Fruit fly (Drosophila melanogaster): ENCODE measurements around the gene Or71a.

Or71a gene

dm6 chr3L:15078347-15078746, at the start of gene Or71a:
Gene Or71a, minus strand, starts transcription at chr3L:15078447.
- TF ChIP-seq maf-S (GFP tag; optimal IDR thresholded peaks at IDR 0.05), result no peak
- no peak for TF ChIP-seq BEAF-32 (GFP tag; optimal IDR thresholded peaks at IDR 0.05)
- TF ChIP-seq dysf (GFP tag; IDR thresholded peaks at IDR 0.05), result no peak
- no peak for TF ChIP-seq Blimp-1 (GFP tag; optimal IDR thresholded peaks at IDR 0.05)
- TF ChIP-seq CG15073 (GFP tag; optimal IDR thresholded peaks at IDR 0.05), result no peak

- TF ChIP-seq Hr78 (GFP tag; optimal IDR thresholded peaks at IDR 0.05) (peak in 1 of 2 experiments; percentile 0), sens (GFP tag) (peak; percentile 82), en (GFP tag; optimal IDR thresholded peaks at IDR 0.05) (no peak), CG9876 (GFP tag; optimal IDR thresholded peaks at IDR 0.05) (no peak), lola (GFP tag; optimal IDR thresholded peaks at IDR 0.05) (peak in 1 of 3 experiments; percentile 24), CG10321 (GFP tag; IDR thresholded peaks at IDR 0.05) (no peak), Six4 (GFP tag; optimal IDR thresholded peaks at IDR 0.05) (no peak), CG17912 (GFP tag; optimal IDR thresholded peaks at IDR 0.05) (no peak), dmrt11E (tag; optimal IDR thresholded peaks at IDR 0.05) (peak; percentile 2)
These were observed 47.5 kb upstream of the Or71a start for dm6 chr3L:15125717-15126116.

- TF ChIP-seq CG10274 (GFP tag; optimal IDR thresholded peaks at IDR 0.05) (peak; percentile 14), tup (GFP tag; optimal IDR thresholded peaks at IDR 0.05) (no peak), zen2 (GFP tag; IDR thresholded peaks at IDR 0.05; ENCODE audit: partially characterized antibody) (no peak), D (optimal IDR thresholded peaks at IDR 0.05) (peak; percentile 81), D (GFP tag; optimal IDR thresholded peaks at IDR 0.05) (no peak), CG13894 (tag; optimal IDR thresholded peaks at IDR 0.05) (no peak), CG9727 (GFP tag; optimal IDR thresholded peaks at IDR 0.05) (no peak), Opbp (GFP tag; IDR thresholded peaks at IDR 0.05; ENCODE audit: partially characterized antibody) (0 out of 3 replicates have a peak, but pooled peaks have one; percentile 35), CG11560 (tag; IDR thresholded peaks at IDR 0.05) (no peak), pnt (GFP tag; optimal IDR thresholded peaks at IDR 0.05) (no peak), CG34224 (GFP tag; IDR thresholded peaks at IDR 0.05; ENCODE audit: partially characterized antibody) (peak; percentile 30; the same call in 1 of the 3 replicates), CG15479 (GFP tag; optimal IDR thresholded peaks at IDR 0.05) (peak; percentile 55), CG12942 (GFP tag; optimal IDR thresholded peaks at IDR 0.05) (no peak), CG15514 (GFP tag; optimal IDR thresholded peaks at IDR 0.05) (peak; percentile 27), CG12769 (tag; optimal IDR thresholded peaks at IDR 0.05) (peak; percentile 79), CG13123 (GFP tag; optimal IDR thresholded peaks at IDR 0.05) (no peak), Bgb (GFP tag; IDR thresholded peaks at IDR 0.05; ENCODE audit: partially characterized antibody) (peak; percentile 27; the same call in 1 of the 2 replicates), Dll (GFP tag; IDR thresholded peaks at IDR 0.05; ENCODE audit: partially characterized antibody) (peak; percentile 47; the same call in 1 of the 4 replicates), CG11696 (GFP tag; IDR thresholded peaks at IDR 0.05) (no peak), bbx (GFP tag; IDR thresholded peaks at IDR 0.05; ENCODE audit: partially characterized antibody) (peak; percentile 12; the same call in 1 of the 2 replicates), z (GFP tag; IDR thresholded peaks at IDR 0.05) (0 out of 3 replicates have a peak, but pooled peaks have one; percentile 17), CG8290 (GFP tag; optimal IDR thresholded peaks at IDR 0.05) (no peak), CG8290 (tag; optimal IDR thresholded peaks at IDR 0.05) (no peak), NFAT (GFP tag; IDR thresholded peaks at IDR 0.05) (0 out of 2 replicates have a peak, but pooled peaks have one; percentile 2), CG4360 (GFP tag; IDR thresholded peaks at IDR 0.05) (no peak), amos (GFP tag; IDR thresholded peaks at IDR 0.05; ENCODE audit: partially characterized antibody) (peak; percentile 30; the same call in 1 of the 2 replicates), knrl (GFP tag; IDR thresholded peaks at IDR 0.05; ENCODE audit: partially characterized antibody) (no peak), grau (tag; optimal IDR thresholded peaks at IDR 0.05) (no peak), Trl (optimal IDR thresholded peaks at IDR 0.05) (peak; percentile 50 to 55), Trl (GFP tag; optimal IDR thresholded peaks at IDR 0.05) (no peak), CG14050 (GFP tag; IDR thresholded peaks at IDR 0.05) (no peak), CG17829 (tag; optimal IDR thresholded peaks at IDR 0.05) (no peak), Spps (tag; optimal IDR thresholded peaks at IDR 0.05) (no peak)
These were observed 46.9 kb upstream of the Or71a start, which contains the start of gene CG16959 for dm6 chr3L:15125077-15125652. Gene CG16959, minus strand, starts transcription at chr3L:15125321.
